Fruit fly (Drosophila melanogaster) whole organism, wandering third instar larva: Measurements from ENCODE around the gene CG4382.

Source experiments
- Abd-B ChIP-seq: fragments of >200 bp; optimal IDR thresholded peaks from 2 replicates; lab custom pipeline; 2017; ENCODE audit warnings: missing biosample characterization, missing genetic modification characterization
- CG9705 ChIP-seq: fragments of 200-800 bp; sonication (Bioruptor generic); optimal IDR thresholded peaks from 2 replicates; lab custom pipeline; 2018; ENCODE audit warnings: missing biosample characterization, mild to moderate bottlenecking, missing genetic modification characterization
- CrebA ChIP-seq: fragments of 200-800 bp; sonication (Bioruptor generic); optimal IDR thresholded peaks from 2 replicates; lab custom pipeline; 2016; ENCODE audit warnings: missing biosample characterization, mild to moderate bottlenecking, missing genetic modification characterization, borderline replicate concordance
- Dif ChIP-seq: fragments of 200-275, 200-300 bp; sonication (Bioruptor generic); optimal IDR thresholded peaks from 2 replicates; lab custom pipeline; 2018; ENCODE audit warnings: missing biosample characterization, missing genetic modification characterization; ENCODE audit not compliant: partially characterized antibody
- GATAd ChIP-seq: sonication (Bioruptor generic); optimal IDR thresholded peaks from 2 replicates; lab custom pipeline; 2016; ENCODE audit warnings: missing biosample characterization, missing genetic modification characterization
- HLH106 ChIP-seq: fragments of 200-800 bp; optimal IDR thresholded peaks from 3 replicates; lab custom pipeline; 2019; ENCODE audit warnings: missing biosample characterization, mild to moderate bottlenecking, missing genetic modification characterization, moderate library complexity
- Jra ChIP-seq: sonication (Bioruptor generic); optimal IDR thresholded peaks from 2 replicates; lab custom pipeline; 2016; ENCODE audit warnings: missing biosample characterization, missing genetic modification characterization
- Mio ChIP-seq: sonication (Bioruptor generic); optimal IDR thresholded peaks from 2 replicates; lab custom pipeline; 2016; ENCODE audit warnings: missing biosample characterization, missing genetic modification characterization
- N ChIP-seq: fragments of >200 bp; optimal IDR thresholded peaks from 2 replicates; lab custom pipeline; 2018; ENCODE audit warnings: missing biosample characterization, missing external identifiers, missing genetic modification characterization
- OdsH ChIP-seq: fragments of 200-800 bp; sonication (Bioruptor generic); optimal IDR thresholded peaks from 2 replicates; lab custom pipeline; 2016; ENCODE audit warnings: missing biosample characterization, mild to moderate bottlenecking, missing genetic modification characterization
- Sp1 ChIP-seq: fragments of 200-800 bp; sonication (Bioruptor generic); optimal IDR thresholded peaks from 3 replicates; lab custom pipeline; 2019; ENCODE audit warnings: missing biosample characterization, mild to moderate bottlenecking, missing genetic modification characterization, moderate library complexity
- Vsx2 ChIP-seq: fragments of 200-300, 225-300 bp; sonication (Bioruptor generic); optimal IDR thresholded peaks from 2 replicates; lab custom pipeline; 2018; ENCODE audit warnings: missing biosample characterization, missing genetic modification characterization; ENCODE audit not compliant: partially characterized antibody
- br ChIP-seq: fragments of 200-800 bp; sonication (Bioruptor generic); optimal IDR thresholded peaks from 2 replicates; lab custom pipeline; 2016; ENCODE audit warnings: missing biosample characterization, missing genetic modification characterization
- brk ChIP-seq: fragments of 200-800 bp; sonication (Bioruptor generic); optimal IDR thresholded peaks from 2 replicates; lab custom pipeline; 2016; ENCODE audit warnings: missing biosample characterization, mild to moderate bottlenecking, missing genetic modification characterization
- dl ChIP-seq, 2 experiments: fragments of 175-275, 200-275 bp in 1 of 2; fragments of 200-275 bp in 1 of 2; sonication (Bioruptor generic); optimal IDR thresholded peaks; lab custom pipeline; 2018; ENCODE audit warnings: mild to moderate bottlenecking in 2 of 2, missing biosample characterization in 2 of 2, missing genetic modification characterization in 2 of 2, moderate library complexity in 2 of 2; ENCODE audit not compliant: partially characterized antibody in 2 of 2, insufficient read depth in 1 of 2
- dmrt93B ChIP-seq: fragments of 200-800 bp; sonication (Bioruptor generic); optimal IDR thresholded peaks from 2 replicates; lab custom pipeline; 2018; ENCODE audit warnings: missing biosample characterization, mild to moderate bottlenecking, missing genetic modification characterization
- dsf ChIP-seq: sonication (Bioruptor generic); optimal IDR thresholded peaks from 2 replicates; lab custom pipeline; 2016; ENCODE audit warnings: missing biosample characterization, missing genetic modification characterization, borderline replicate concordance
- ey ChIP-seq: fragments of 200-800 bp; sonication (Bioruptor generic); optimal IDR thresholded peaks from 2 replicates; lab custom pipeline; 2016; ENCODE audit warnings: missing biosample characterization, missing genetic modification characterization
- foxo ChIP-seq, 2 experiments: fragments of 200-800 bp; sonication (Bioruptor generic); optimal IDR thresholded peaks; 2 replicates in 1 of 2; 3 replicates in 1 of 2; lab custom pipeline; 2016 to 2017; ENCODE audit warnings: missing biosample characterization in 2 of 2, missing genetic modification characterization in 2 of 2
- fru ChIP-seq: fragments of 200-800 bp; sonication (Bioruptor generic); optimal IDR thresholded peaks from 3 replicates; lab custom pipeline; 2016; ENCODE audit warnings: missing biosample characterization, mild to moderate bottlenecking, missing genetic modification characterization
- h ChIP-seq: fragments of 200-800 bp; sonication (Bioruptor generic); optimal IDR thresholded peaks from 3 replicates; lab custom pipeline; 2016; ENCODE audit warnings: missing biosample characterization, mild to moderate bottlenecking, missing genetic modification characterization
- pan ChIP-seq: fragments of >200 bp; optimal IDR thresholded peaks from 2 replicates; lab custom pipeline; 2017
- psq ChIP-seq: fragments of 200-800 bp; sonication (Bioruptor generic); optimal IDR thresholded peaks from 3 replicates; lab custom pipeline; 2017; ENCODE audit warnings: missing biosample characterization, mild to moderate bottlenecking, missing genetic modification characterization, moderate library complexity
- sage ChIP-seq: fragments of 200-800 bp; sonication (Bioruptor generic); optimal IDR thresholded peaks from 2 replicates; lab custom pipeline; 2016; ENCODE audit warnings: missing biosample characterization, mild to moderate bottlenecking, missing genetic modification characterization
- sv ChIP-seq: fragments of 200-800 bp; sonication (Bioruptor generic); optimal IDR thresholded peaks from 3 replicates; lab custom pipeline; 2016; ENCODE audit warnings: missing biosample characterization, missing genetic modification characterization
- tai ChIP-seq: sonication (Bioruptor generic); optimal IDR thresholded peaks from 2 replicates; lab custom pipeline; 2016; ENCODE audit warnings: missing biosample characterization, missing genetic modification characterization
- woc ChIP-seq: sonication (Bioruptor generic); optimal IDR thresholded peaks from 2 replicates; lab custom pipeline; 2016; ENCODE audit warnings: missing biosample characterization, mild to moderate bottlenecking, missing genetic modification characterization

CG4382 gene

DNA sequence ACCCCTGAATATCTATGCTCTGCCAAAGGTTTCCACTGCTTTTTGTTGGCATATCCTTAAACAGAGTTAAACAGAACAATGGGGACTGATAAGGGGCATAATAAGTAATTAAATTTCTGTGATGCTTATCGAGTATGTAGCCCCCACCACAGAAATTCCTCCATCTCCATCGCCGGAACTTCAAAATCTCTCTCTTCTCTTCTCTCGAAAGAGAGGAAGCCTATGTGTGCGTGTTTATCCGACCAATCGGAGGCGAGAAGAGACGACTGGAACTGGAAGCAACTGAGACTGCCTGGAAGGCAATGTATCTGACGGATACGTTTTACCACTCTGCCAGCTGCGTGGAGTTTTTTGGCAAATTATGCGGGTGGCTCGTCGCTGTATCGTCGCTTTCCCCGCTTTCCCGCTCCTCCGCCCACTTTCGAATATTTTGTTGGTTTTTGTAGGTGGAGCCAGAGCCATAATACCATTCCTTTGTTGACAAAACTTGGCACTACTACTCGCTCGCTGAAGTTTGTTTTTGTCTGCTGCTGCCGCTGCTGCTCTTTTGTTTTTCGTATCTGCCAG is 7.4 kb upstream of the CG4382 start, which contains the start of gene gcm2:
gcm2 (plus strand) TSS at position 566 of the 567 bp plus-strand sequence.
- TF ChIP-seq Dif (GFP tag; lab: Kevin White, UChicago) = peak; percentile 50
- TF ChIP-seq dl (GFP tag; optimal IDR thresholded peaks at IDR 0.05; lab: Kevin White, UChicago; ENCODE audit: insufficient read depth in 1 of 2, partially characterized antibody in 2 of 2) = peak; percentile 20 to 27
- TF ChIP-seq dmrt93B (GFP tag; lab: Kevin White, UChicago) = no peak
- TF ChIP-seq dsf = no peak
- TF ChIP-seq Mio = no peak
- no peak for TF ChIP-seq Vsx2 (GFP tag; lab: Kevin White, UChicago)
- TF ChIP-seq Sp1 (GFP tag; lab: Kevin White, UChicago) = no peak
- TF ChIP-seq psq (GFP tag; lab: Kevin White, UChicago) = no peak

DNA sequence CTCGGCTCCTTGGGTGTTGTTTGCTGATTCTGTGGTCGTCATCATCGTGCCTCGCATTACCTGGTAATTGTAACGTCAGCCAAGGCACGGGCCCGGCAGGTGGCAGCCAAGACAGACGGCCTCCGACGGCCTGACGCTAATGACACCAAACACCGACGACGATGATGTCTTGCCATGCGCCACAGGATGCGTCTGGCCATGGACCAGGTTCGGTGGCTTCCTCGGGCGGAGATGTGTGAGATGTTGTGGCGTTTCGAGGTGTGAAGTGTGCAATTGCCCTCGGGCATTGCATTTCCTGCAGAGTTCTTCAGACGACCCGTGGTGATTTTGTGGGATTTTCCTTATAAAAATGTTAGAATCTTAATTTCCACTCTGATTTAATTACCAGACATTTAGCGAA is 1.4 kb upstream of the CG4382 start:
- TF ChIP-seq Jra (GFP tag; lab: Kevin White, UChicago) (no peak), CG9705 (GFP tag; lab: Kevin White, UChicago) (no peak), HLH106 (tag; lab: Kevin White, UChicago) (no peak), ey (GFP tag; lab: Kevin White, UChicago) (no peak), brk (GFP tag; lab: Kevin White, UChicago) (no peak), psq (GFP tag; lab: Kevin White, UChicago) (no peak), woc (GFP tag; lab: Kevin White, UChicago) (no peak), Abd-B (GFP tag; lab: Kevin White, UChicago) (no peak), pan (no peak), Vsx2 (GFP tag; lab: Kevin White, UChicago) (no peak), GATAd (GFP tag; lab: Kevin White, UChicago) (no peak)

DNA sequence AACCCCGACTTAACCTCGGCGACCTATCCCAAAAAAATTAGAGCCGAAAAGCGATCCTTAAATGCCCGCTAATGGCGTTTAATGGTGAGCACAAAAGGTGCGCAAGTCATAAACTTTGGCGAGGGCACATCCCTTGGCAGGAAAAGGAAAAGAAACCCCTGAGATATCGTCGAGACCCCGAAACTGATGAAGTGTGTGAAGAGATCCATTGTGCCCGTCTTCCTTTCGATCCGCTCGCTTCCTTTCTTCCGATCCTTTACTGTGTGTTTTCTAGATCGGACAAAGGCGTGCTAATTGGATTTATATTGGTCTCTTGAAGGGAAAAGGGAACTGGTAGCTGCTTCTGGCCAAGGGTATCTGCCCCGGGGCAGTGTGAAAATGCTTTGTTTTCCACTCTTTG is 548 bp upstream of the CG4382 start:
- no peak for TF ChIP-seq woc (GFP tag; lab: Kevin White, UChicago)
- TF ChIP-seq tai (GFP tag; lab: Kevin White, UChicago) = no peak
- TF ChIP-seq Mio = no peak
- no peak for TF ChIP-seq Vsx2 (GFP tag; lab: Kevin White, UChicago)

DNA sequence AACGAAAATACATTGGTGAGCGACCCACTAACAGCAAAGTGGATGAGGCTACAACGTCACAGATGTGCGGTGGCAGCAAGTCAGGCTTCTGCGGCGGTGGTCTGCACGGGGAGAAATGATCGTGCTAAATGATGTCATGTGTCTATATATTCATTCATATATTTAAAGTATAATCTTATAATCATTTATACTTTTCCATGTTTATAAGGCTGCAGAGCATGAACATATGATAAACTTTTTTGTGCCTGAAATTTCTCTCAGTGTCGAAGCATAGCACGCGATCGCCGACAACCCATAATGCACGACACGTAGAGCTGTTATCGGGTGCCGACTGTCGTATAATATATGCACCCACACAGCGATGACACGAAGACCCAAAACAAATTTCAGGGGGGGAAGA is 2.3 kb downstream of the CG4382 start:
- TF ChIP-seq h (GFP tag; lab: Kevin White, UChicago) (peak; percentile 6), br (GFP tag; lab: Kevin White, UChicago) (no peak), Mio (no peak), foxo (GFP tag; optimal IDR thresholded peaks at IDR 0.05; lab: Kevin White, UChicago) (peak in 1 of 2 experiments; percentile 19), sv (peak; percentile 24), OdsH (GFP tag; lab: Kevin White, UChicago) (no peak)
- TF ChIP-seq, all 38 proteins: peak for 3

DNA sequence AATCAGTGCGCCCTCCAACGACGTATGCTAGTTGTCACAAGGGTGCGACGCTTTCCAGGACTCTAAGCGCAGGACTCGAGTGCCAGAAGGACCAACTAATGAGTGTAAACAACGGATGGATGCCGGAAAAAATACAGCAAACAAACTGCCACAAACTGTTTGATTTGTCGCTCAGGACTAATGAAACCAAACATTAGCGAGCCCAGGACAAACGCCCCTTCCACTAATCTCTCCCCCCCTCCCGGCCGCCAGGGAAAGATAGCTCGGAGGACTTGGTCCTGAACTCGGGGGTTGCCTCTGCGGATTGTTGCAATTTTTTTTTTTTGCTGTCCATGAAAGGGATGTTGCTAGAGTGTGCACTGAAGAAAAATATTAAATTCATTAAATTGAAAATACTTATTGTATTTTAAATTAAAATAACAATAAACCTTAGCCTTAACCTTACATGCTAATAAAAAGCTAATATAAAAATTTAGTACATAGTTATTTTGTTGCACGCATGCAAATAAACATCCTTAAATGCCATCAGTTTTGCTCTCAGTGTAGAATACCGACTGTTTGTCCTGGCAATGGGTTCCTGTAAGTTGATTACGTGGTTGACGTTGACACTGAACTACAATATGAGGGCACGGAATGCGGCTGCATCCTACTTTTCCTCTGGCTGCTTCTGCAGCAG is 5.9 kb downstream of the CG4382 start:
- no peak for TF ChIP-seq dsf
- peak; percentile 21 for TF ChIP-seq Sp1 (GFP tag; lab: Kevin White, UChicago)
- TF ChIP-seq foxo (GFP tag; optimal IDR thresholded peaks at IDR 0.05; lab: Kevin White, UChicago) = peak in 1 of 2 experiments; percentile 6

DNA sequence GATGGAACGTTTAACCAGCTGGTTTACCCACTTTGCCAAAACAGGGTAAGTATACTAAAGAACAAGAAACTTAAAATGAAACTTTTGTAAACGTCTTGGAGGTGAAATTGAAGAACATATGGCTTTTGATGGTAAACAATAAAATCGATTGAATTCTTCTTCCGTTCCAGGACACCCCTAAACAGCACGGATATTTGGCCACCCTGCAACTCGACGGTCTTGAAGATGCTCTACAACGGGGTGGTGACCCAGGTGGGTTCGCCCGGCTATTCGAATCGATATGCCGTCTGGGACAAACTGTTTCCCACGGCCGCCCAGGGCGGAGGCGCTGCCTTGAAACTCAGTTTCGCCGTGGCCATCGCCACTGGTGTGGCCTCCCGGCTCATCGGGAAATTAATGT is 9.5 kb downstream of the CG4382 start:
- no peak for TF ChIP-seq Vsx2 (GFP tag; lab: Kevin White, UChicago)

DNA sequence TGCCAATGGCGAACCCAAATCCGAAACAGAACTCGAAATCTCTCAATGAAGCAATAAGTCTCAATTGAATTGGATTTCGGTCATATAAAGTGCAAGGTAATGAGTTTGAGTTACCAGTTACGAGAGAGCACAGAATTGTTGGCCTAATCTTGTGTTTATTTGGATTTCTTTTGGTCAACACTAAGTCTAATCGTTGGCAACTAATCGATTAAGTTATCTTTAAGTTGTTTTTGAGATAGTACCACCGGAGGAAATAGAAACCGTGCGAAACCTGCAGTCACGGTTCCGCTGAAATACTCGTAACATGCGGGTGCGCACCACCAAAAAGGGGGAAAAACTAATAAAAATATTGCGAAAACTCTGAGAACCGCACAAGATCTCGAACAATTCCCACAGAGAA is 11.5 kb downstream of the CG4382 start, which contains the start of gene CG3841:
CG3841 (plus strand) TSS at position 301 of the 400 bp plus-strand sequence.
- TF ChIP-seq ey (GFP tag; lab: Kevin White, UChicago) (no peak), sage (no peak), CrebA (no peak), dmrt93B (GFP tag; lab: Kevin White, UChicago) (no peak), N (no peak), fru (no peak)
